Fruit fly (Drosophila melanogaster): Measurements from ENCODE around the gene ND-20L.

dm6 chr3R:29508551-29509266, 6.8 kb upstream of the ND-20L start:
- TF ChIP-seq bab1 (GFP tag; optimal IDR thresholded peaks at IDR 0.05) (no peak), Crg-1 (GFP tag; optimal IDR thresholded peaks at IDR 0.05) (no peak), CG12768 (GFP tag; optimal IDR thresholded peaks at IDR 0.05) (no peak), toe (GFP tag; optimal IDR thresholded peaks at IDR 0.05) (no peak), CG7101 (tag; optimal IDR thresholded peaks at IDR 0.05) (no peak), cnc (optimal IDR thresholded peaks at IDR 0.05) (no peak), CG7045 (GFP tag; optimal IDR thresholded peaks at IDR 0.05) (no peak), kay (GFP tag; ENCODE audit: borderline replicate concordance) (no peak)

Data from whole organism, adult.